Worm (Caenorhabditis elegans) whole organism, midembryonic: Measurements from ENCODE around the gene trh-1.

Experiments
- T22C8.4 ChIP-seq: fragments of 200-800 bp; sonication (Bioruptor generic); IDR thresholded peaks from 2 replicates; pipeline ENCODE4 v1.3.6; 2022; ENCODE audit warnings: missing genetic modification characterization, missing compliant biosample characterization
- cog-1 ChIP-seq: sonication (generic microtip); optimal IDR thresholded peaks from 2 replicates; lab custom pipeline; 2016; ENCODE audit warnings: missing genetic modification characterization, missing compliant biosample characterization
- flt-1 ChIP-seq: fragments of 200-800 bp; sonication (Bioruptor generic); IDR thresholded peaks from 2 replicates; pipeline ENCODE4 v1.3.6; 2022; ENCODE audit warnings: missing genetic modification characterization, missing compliant biosample characterization
- klf-2 ChIP-seq: fragments of 200-800 bp; sonication (Bioruptor generic); conservative IDR thresholded peaks from 2 replicates; pipeline ENCODE4 v1.3.6; 2022; ENCODE audit warnings: missing genetic modification reagents, missing genetic modification characterization, missing compliant biosample characterization
- med-1 ChIP-seq: sonication (generic microtip); optimal IDR thresholded peaks from 2 replicates; lab custom pipeline; 2017; ENCODE audit warnings: missing genetic modification characterization, mild to moderate bottlenecking, missing compliant biosample characterization, antibody characterized with exemption, missing genetic modification reagents; ENCODE audit not compliant: insufficient read depth
- ref-1 ChIP-seq: fragments of 200-800 bp; sonication (Bioruptor generic); conservative IDR thresholded peaks from 2 replicates; pipeline ENCODE4 v1.3.6; 2022; ENCODE audit warnings: missing genetic modification reagents, missing genetic modification characterization, missing compliant biosample characterization
- tab-1 ChIP-seq: fragments of 200-800 bp; sonication (Bioruptor generic); IDR thresholded peaks from 2 replicates; pipeline ENCODE4 v1.3.6; 2022; ENCODE audit warnings: missing genetic modification characterization, missing compliant biosample characterization
- ztf-23 ChIP-seq: fragments of 200-800 bp; sonication (Bioruptor generic); IDR thresholded peaks from 2 replicates; pipeline ENCODE4 v1.3.6; 2022; ENCODE audit warnings: missing genetic modification reagents, missing genetic modification characterization, missing compliant biosample characterization

DNA sequence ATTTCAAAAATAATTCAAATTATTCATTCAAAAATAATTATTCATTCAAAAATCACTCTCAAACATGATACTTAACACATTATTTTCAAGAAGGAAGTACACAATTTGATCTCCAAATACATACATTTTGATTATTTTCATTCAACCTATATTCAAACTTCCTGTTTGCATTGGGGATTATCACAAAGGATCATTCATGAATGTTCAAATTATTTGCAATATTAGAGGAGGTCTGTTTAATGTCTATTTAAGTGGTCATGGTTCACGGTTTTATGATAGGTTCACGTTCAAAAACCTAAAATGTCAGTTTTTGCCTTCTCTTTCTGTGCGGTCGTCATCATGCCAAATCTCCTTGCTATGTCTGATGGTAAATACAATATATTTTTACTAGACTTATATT, 7.2 kb upstream of the trh-1 start, which contains the start of gene clec-202:
- no peak for TF ChIP-seq flt-1 (GFP tag; lab: Robert Waterston, UW)
- TF ChIP-seq klf-2: no peak
- TF ChIP-seq T22C8.4: no peak
- TF ChIP-seq med-1 (GFP tag; lab: Kevin White, UChicago): no peak
- TF ChIP-seq cog-1: no peak
- no peak for TF ChIP-seq tab-1 (GFP tag; lab: Robert Waterston, UW)
- no peak for TF ChIP-seq ref-1 (GFP tag; lab: Robert Waterston, UW)
- TF ChIP-seq ztf-23 (GFP tag; lab: Robert Waterston, UW): no peak
